Worm (Caenorhabditis elegans): ENCODE data around the gene utx-1.

DNA sequence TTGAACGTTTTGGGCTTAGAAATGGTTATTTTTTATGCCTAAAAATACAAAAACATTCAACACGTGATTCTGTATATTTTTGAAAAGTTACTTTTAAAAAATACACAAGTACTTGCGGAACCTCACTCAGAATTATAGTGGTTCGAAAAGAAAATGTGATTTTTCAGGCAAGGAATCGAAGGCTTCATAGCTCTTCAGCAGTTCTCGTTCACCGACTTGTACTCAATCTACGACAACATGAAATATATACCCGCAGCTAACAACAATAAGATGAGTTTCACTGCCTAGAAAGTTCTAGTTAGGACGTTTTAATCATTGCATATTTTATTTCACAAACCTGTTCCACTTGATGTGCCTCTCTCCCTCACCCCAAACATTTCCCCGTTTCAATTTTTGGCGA is 5.6 kb downstream of the utx-1 start:
- TF ChIP-seq him-1 (tag; optimal IDR thresholded peaks at IDR 0.05) (no peak), W03F9.2 (tag; optimal IDR thresholded peaks at IDR 0.05) (no peak)
